Worm (Caenorhabditis elegans) whole organism, mixed stage, embryonic: ENCODE results near the gene fbxc-44.

Source experiments
- M03D4.4 ChIP-seq: sonication (generic microtip); optimal IDR thresholded peaks from 2 replicates; lab custom pipeline; 2017; ENCODE audit warnings: mild to moderate bottlenecking, missing genetic modification characterization, missing compliant biosample characterization
- bed-3 ChIP-seq: fragments of 200-800 bp; sonication (Bioruptor generic); optimal IDR thresholded peaks from 3 replicates; lab custom pipeline; 2018; ENCODE audit warnings: mild to moderate bottlenecking, missing genetic modification characterization, moderate library complexity, missing compliant biosample characterization
- blmp-1 ChIP-seq: fragments of 150-350 bp; optimal IDR thresholded peaks from 2 replicates; lab custom pipeline; 2014; ENCODE audit warnings: missing biosample characterization, missing genetic modification characterization
- ceh-39 ChIP-seq: fragments of 150-350 bp; optimal IDR thresholded peaks from 2 replicates; lab custom pipeline; 2014; ENCODE audit warnings: missing biosample characterization, missing genetic modification characterization
- ceh-43 ChIP-seq: fragments of 200-800 bp; sonication (Bioruptor generic); optimal IDR thresholded peaks from 2 replicates; lab custom pipeline; 2018; ENCODE audit warnings: mild to moderate bottlenecking, missing genetic modification characterization, moderate library complexity, missing compliant biosample characterization
- ceh-83 ChIP-seq: fragments of 200-800 bp; sonication (Bioruptor generic); optimal IDR thresholded peaks from 2 replicates; lab custom pipeline; 2018; ENCODE audit warnings: mild to moderate bottlenecking, missing genetic modification characterization, missing compliant biosample characterization
- ces-1 ChIP-seq: fragments of 150-350 bp; optimal IDR thresholded peaks from 2 replicates; lab custom pipeline; 2014; ENCODE audit warnings: missing biosample characterization, missing genetic modification reagents, missing genetic modification characterization
- cnd-1 ChIP-seq: fragments of 200-800 bp; sonication (Bioruptor generic); optimal IDR thresholded peaks from 2 replicates; lab custom pipeline; 2018; ENCODE audit warnings: mild to moderate bottlenecking, missing genetic modification characterization, missing compliant biosample characterization
- drap-1 ChIP-seq: fragments of 200-800 bp; sonication (Bioruptor generic); optimal IDR thresholded peaks from 3 replicates; lab custom pipeline; 2018; ENCODE audit warnings: mild to moderate bottlenecking, missing genetic modification characterization, missing compliant biosample characterization
- elt-1 ChIP-seq: sonication (generic microtip); optimal IDR thresholded peaks from 2 replicates; lab custom pipeline; 2017; ENCODE audit warnings: missing genetic modification characterization, mild to moderate bottlenecking, missing compliant biosample characterization, antibody characterized with exemption, moderate library complexity, borderline replicate concordance; ENCODE audit not compliant: insufficient read depth
- flh-1 ChIP-seq: fragments of 200-800 bp; sonication (Bioruptor generic); optimal IDR thresholded peaks from 2 replicates; lab custom pipeline; 2018; ENCODE audit warnings: mild to moderate bottlenecking, missing genetic modification characterization, moderate library complexity, missing compliant biosample characterization
- ham-2 ChIP-seq: fragments of 200-800 bp; sonication (Bioruptor generic); optimal IDR thresholded peaks from 2 replicates; lab custom pipeline; 2018; ENCODE audit warnings: mild to moderate bottlenecking, missing genetic modification characterization, missing compliant biosample characterization
- hlh-1 ChIP-seq: fragments of 150-350 bp; optimal IDR thresholded peaks from 2 replicates; lab custom pipeline; 2014; ENCODE audit warnings: missing biosample characterization, missing genetic modification reagents, missing genetic modification characterization
- lin-13 ChIP-seq: fragments of 150-350 bp; optimal IDR thresholded peaks from 2 replicates; lab custom pipeline; 2014; ENCODE audit warnings: missing biosample characterization, missing genetic modification characterization
- lin-32 ChIP-seq: fragments of 200-800 bp; sonication (Bioruptor generic); optimal IDR thresholded peaks from 2 replicates; lab custom pipeline; 2018; ENCODE audit warnings: mild to moderate bottlenecking, missing genetic modification characterization, missing compliant biosample characterization
- lsy-2 ChIP-seq: fragments of 150-350 bp; optimal IDR thresholded peaks from 2 replicates; lab custom pipeline; 2014; ENCODE audit warnings: missing biosample characterization, missing genetic modification characterization
- mab-5 ChIP-seq: fragments of 150-350 bp; optimal IDR thresholded peaks from 2 replicates; lab custom pipeline; 2014; ENCODE audit warnings: missing biosample characterization, missing genetic modification characterization
- mep-1 ChIP-seq: fragments of 150-350 bp; optimal IDR thresholded peaks from 2 replicates; lab custom pipeline; 2017; ENCODE audit warnings: missing biosample characterization, missing genetic modification reagents, missing genetic modification characterization, inconsistent platforms
- mls-2 ChIP-seq: sonication (generic microtip); optimal IDR thresholded peaks from 2 replicates; lab custom pipeline; 2016; ENCODE audit warnings: mild to moderate bottlenecking, missing genetic modification characterization, moderate library complexity, missing compliant biosample characterization
- nhr-12 ChIP-seq: fragments of 150-350 bp; optimal IDR thresholded peaks from 2 replicates; lab custom pipeline; 2014; ENCODE audit warnings: missing biosample characterization, missing genetic modification characterization
- nhr-2 ChIP-seq: fragments of 150-350 bp; optimal IDR thresholded peaks from 2 replicates; lab custom pipeline; 2014; ENCODE audit warnings: missing biosample characterization, missing genetic modification characterization
- nhr-237 ChIP-seq: fragments of 150-350 bp; optimal IDR thresholded peaks from 2 replicates; lab custom pipeline; 2014; ENCODE audit warnings: missing biosample characterization, missing genetic modification characterization
- nhr-76 ChIP-seq: sonication (generic microtip); optimal IDR thresholded peaks from 2 replicates; lab custom pipeline; 2017; ENCODE audit warnings: missing biosample characterization, missing genetic modification characterization
- pha-4 ChIP-seq: fragments of 150-350 bp; optimal IDR thresholded peaks from 2 replicates; lab custom pipeline; 2018; ENCODE audit warnings: missing biosample characterization, missing genetic modification reagents, missing genetic modification characterization
- sem-2 ChIP-seq: fragments of 200-800 bp; sonication (Bioruptor generic); optimal IDR thresholded peaks from 2 replicates; lab custom pipeline; 2018; ENCODE audit warnings: mild to moderate bottlenecking, missing genetic modification characterization, missing compliant biosample characterization
- snpc-4 ChIP-seq: fragments of 150-350 bp; optimal IDR thresholded peaks from 2 replicates; lab custom pipeline; 2014; ENCODE audit warnings: missing biosample characterization, missing genetic modification characterization
- sptf-1 ChIP-seq: sonication (generic microtip); optimal IDR thresholded peaks from 2 replicates; lab custom pipeline; 2017; ENCODE audit warnings: mild to moderate bottlenecking, missing genetic modification characterization, moderate library complexity, missing compliant biosample characterization
- tbx-8 ChIP-seq: fragments of 200-800 bp; sonication (Bioruptor generic); optimal IDR thresholded peaks from 2 replicates; lab custom pipeline; 2018; ENCODE audit warnings: mild to moderate bottlenecking, missing genetic modification characterization, moderate library complexity, missing compliant biosample characterization
- unc-120 ChIP-seq: sonication (generic microtip); optimal IDR thresholded peaks from 2 replicates; lab custom pipeline; 2017; ENCODE audit warnings: missing genetic modification characterization, missing compliant biosample characterization; ENCODE audit not compliant: poor library complexity, severe bottlenecking
- unc-39 ChIP-seq: fragments of 150-350 bp; optimal IDR thresholded peaks from 2 replicates; lab custom pipeline; 2014; ENCODE audit warnings: missing biosample characterization, missing genetic modification characterization
- unc-62 ChIP-seq: fragments of 150-350 bp; optimal IDR thresholded peaks from 2 replicates; lab custom pipeline; 2014; ENCODE audit warnings: missing biosample characterization, missing genetic modification reagents, missing genetic modification characterization
- zip-8 ChIP-seq: fragments of 150-350 bp; optimal IDR thresholded peaks from 2 replicates; lab custom pipeline; 2014; ENCODE audit warnings: missing biosample characterization, missing genetic modification characterization
- ztf-11 ChIP-seq: fragments of 150-350 bp; optimal IDR thresholded peaks from 2 replicates; lab custom pipeline; 2014; ENCODE audit warnings: missing biosample characterization, missing genetic modification characterization

Gene fbxc-44

DNA sequence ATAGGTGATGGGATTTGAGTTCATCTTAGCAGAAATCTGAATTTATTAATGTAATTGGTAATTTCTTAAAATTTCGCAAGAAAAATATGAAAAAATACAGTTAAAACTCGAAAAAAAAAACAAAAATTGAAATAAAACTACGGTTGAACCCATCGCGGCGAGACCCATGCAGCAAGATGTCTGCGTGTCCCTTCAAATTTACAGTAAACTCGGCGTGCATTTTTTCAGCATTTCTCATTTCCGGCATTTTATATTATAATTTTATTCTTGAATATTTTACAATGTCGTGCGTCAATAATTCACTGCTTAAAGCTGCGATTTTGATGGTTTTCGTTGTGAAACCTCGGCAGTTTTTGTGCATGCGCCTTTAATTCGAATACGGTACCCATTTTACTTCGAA is 1.6 kb downstream of the fbxc-44 start, which contains the start of gene fbxc-43:
Gene fbxc-43, minus strand, starts transcription at position 38 of the 400 bp plus-strand sequence.
- no peak for TF ChIP-seq lin-32 (GFP tag; lab: Kevin White, UChicago)
- TF ChIP-seq tbx-8 (GFP tag; lab: Kevin White, UChicago): no peak
- no peak for TF ChIP-seq sptf-1
- TF ChIP-seq hlh-1 (tag; lab: Kevin White, UChicago): no peak
- TF ChIP-seq snpc-4 (tag; lab: Kevin White, UChicago): no peak
- TF ChIP-seq sem-2: no peak
- no peak for TF ChIP-seq nhr-237 (tag; lab: Kevin White, UChicago)
- TF ChIP-seq elt-1 (tag; lab: Kevin White, UChicago): no peak
- no peak for TF ChIP-seq ces-1
- TF ChIP-seq unc-120: no peak
- TF ChIP-seq nhr-76 (tag; lab: Kevin White, UChicago): no peak
- no peak for TF ChIP-seq drap-1
- TF ChIP-seq mep-1: no peak
- no peak for TF ChIP-seq mab-5 (tag; lab: Kevin White, UChicago)
- TF ChIP-seq ceh-39 (tag; lab: Kevin White, UChicago): no peak
- no peak for TF ChIP-seq pha-4 (tag; lab: Kevin White, UChicago)
- no peak for TF ChIP-seq bed-3 (GFP tag; lab: Kevin White, UChicago)

DNA sequence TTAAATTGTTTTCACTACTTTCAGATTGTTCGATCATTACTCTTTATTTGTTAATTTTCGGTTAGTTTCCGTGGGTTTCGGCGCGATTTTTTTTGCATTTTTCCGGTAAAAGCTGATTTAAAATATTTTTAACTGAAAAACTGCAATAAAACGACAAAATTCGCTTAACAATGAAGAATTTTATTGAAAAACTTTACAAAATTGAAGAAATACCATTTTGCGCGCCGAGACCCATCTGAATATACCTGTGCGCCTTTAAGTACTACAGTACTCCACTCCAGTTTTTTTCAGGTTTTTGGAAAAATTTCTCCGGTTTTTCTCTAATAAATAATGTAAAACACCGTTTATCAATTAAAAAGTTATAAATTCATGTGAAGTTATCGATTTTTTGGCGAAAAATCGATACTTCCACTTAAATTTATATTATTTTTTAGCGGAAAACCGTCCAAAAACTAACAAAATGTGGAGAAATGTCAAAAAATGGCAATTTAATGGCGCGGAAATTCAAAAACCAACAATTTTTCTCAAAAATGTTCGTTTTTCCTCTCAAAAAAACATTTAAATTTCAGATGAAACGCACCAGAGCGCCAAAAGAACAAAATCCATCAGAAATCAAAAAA is 6.6 kb downstream of the fbxc-44 start, which contains the start of gene C16A11.10:
Gene C16A11.10, plus strand, starts transcription at position 570 of the 620 bp plus-strand sequence.
- TF ChIP-seq ceh-43 (GFP tag; lab: Kevin White, UChicago) (no peak), hlh-1 (tag; lab: Kevin White, UChicago) (no peak), ham-2 (GFP tag; lab: Kevin White, UChicago) (no peak), tbx-8 (GFP tag; lab: Kevin White, UChicago) (no peak), ceh-39 (tag; lab: Kevin White, UChicago) (no peak)

DNA sequence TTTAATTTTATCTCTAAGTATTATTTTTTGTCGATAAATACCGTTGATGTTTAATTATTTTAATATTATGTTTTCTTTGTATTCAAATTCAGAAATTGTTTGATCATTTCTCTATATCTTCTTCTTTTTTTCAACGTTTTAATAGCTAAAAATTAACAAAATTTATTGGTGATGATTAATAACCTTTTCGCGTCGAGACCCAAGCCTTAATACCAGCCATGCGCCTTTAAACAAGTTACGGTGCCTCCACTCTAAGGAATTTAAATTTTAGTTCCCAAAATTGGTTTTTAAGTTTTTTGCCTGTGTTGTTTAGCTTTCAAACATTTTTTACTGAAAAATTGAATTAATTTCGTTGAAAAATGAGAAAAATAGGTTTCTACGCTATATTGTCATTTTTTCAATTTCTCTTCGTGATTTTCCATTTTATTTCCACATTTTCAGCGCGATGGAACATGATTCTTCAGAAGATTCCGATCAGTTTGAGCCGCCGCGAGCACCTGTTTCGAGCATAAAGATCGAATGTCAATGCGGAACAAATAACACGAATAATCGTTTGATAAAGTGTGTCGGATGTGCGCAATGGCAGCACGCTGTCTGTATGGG is 8.3 kb downstream of the fbxc-44 start, which contains the start of gene C16A11.3:
Gene C16A11.3, plus strand, starts transcription at position 440 of the 603 bp plus-strand sequence.
- TF ChIP-seq ztf-11 (tag; lab: Kevin White, UChicago) (no peak), ceh-43 (GFP tag; lab: Kevin White, UChicago) (no peak), unc-62 (GFP tag; lab: Kevin White, UChicago) (no peak), M03D4.4 (tag; lab: Kevin White, UChicago) (no peak), unc-39 (tag; lab: Kevin White, UChicago) (no peak), flh-1 (GFP tag; lab: Kevin White, UChicago) (no peak), lin-32 (GFP tag; lab: Kevin White, UChicago) (no peak), ceh-83 (no peak), nhr-76 (tag; lab: Kevin White, UChicago) (no peak), ceh-39 (tag; lab: Kevin White, UChicago) (no peak), mls-2 (tag; lab: Kevin White, UChicago) (no peak), lsy-2 (tag; lab: Kevin White, UChicago) (no peak), ham-2 (GFP tag; lab: Kevin White, UChicago) (no peak), pha-4 (tag; lab: Kevin White, UChicago) (no peak), elt-1 (tag; lab: Kevin White, UChicago) (no peak), unc-120 (no peak), mep-1 (no peak), mab-5 (tag; lab: Kevin White, UChicago) (no peak), nhr-237 (tag; lab: Kevin White, UChicago) (no peak), cnd-1 (no peak)
- TF ChIP-seq, all 35 proteins: peak for 0

DNA sequence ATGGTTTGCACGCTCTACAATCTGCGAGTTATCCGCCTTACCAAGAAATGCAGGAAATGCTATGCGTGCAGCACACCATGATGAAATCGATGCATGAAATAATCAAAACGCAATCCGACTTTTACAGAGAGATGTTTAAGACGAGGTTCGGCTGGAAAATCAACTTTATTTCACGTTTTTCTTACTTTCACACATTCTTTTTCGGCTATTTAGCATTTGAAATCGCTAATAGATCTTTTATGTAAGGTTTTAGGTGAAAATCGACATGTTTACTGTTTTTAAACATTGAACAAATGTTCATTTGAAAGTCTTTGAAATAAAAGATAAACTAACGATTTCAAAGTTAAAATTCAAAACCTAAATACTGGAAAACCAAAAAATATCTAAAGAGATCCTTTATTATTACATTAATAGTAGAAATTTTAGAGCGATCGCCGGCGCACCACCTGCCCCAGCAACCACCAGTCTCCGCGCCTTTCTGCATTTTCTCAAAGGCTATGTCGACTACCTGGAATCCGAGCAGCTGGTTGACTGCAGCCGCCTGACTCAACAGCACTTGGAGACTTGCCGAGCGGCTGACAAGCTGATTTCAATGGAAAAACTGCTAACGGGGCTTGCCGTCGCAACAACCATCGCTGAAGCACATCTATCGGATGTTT is 9.3 kb downstream of the fbxc-44 start:
- TF ChIP-seq hlh-1 (tag; lab: Kevin White, UChicago) (no peak), nhr-12 (no peak), nhr-2 (no peak), blmp-1 (no peak), lin-32 (GFP tag; lab: Kevin White, UChicago) (no peak), unc-39 (tag; lab: Kevin White, UChicago) (no peak), tbx-8 (GFP tag; lab: Kevin White, UChicago) (no peak), flh-1 (GFP tag; lab: Kevin White, UChicago) (no peak), ceh-83 (no peak), snpc-4 (tag; lab: Kevin White, UChicago) (no peak), mab-5 (tag; lab: Kevin White, UChicago) (no peak), cnd-1 (no peak), zip-8 (tag; lab: Kevin White, UChicago) (no peak), ceh-43 (GFP tag; lab: Kevin White, UChicago) (no peak), lin-13 (tag; lab: Kevin White, UChicago) (no peak), ztf-11 (tag; lab: Kevin White, UChicago) (no peak), lsy-2 (tag; lab: Kevin White, UChicago) (no peak), bed-3 (GFP tag; lab: Kevin White, UChicago) (no peak)
